Fruit fly (Drosophila melanogaster): ENCODE results near the gene car.

dm6 chrX:19581881-19582280 lies 16.1 kb downstream of the car start, which contains the start of gene CG14218:
- TF ChIP-seq OdsH (GFP tag; optimal IDR thresholded peaks at IDR 0.05) (no peak), jim (GFP tag; optimal IDR thresholded peaks at IDR 0.05) (no peak), psq (GFP tag; optimal IDR thresholded peaks at IDR 0.05) (no peak), tai (GFP tag; optimal IDR thresholded peaks at IDR 0.05) (no peak), lola (GFP tag; optimal IDR thresholded peaks at IDR 0.05) (no peak), br (GFP tag; optimal IDR thresholded peaks at IDR 0.05) (no peak), Dfd (GFP tag; optimal IDR thresholded peaks at IDR 0.05) (no peak)

All from whole organism, wandering third instar larva.